Worm (Caenorhabditis elegans): Measurements from ENCODE around the gene snx-6.

Gene snx-6

ce11 chrV:17918726-17919125 is 61.2 kb downstream of the snx-6 start, which contains the start of gene C06H5.8:
TSS of gene C06H5.8 (plus strand) at chrV:17919026.
- TF ChIP-seq nhr-12 (tag; optimal IDR thresholded peaks at IDR 0.05) (no peak), fkh-10 (GFP tag; optimal IDR thresholded peaks at IDR 0.05) (no peak), nhr-77 (tag; optimal IDR thresholded peaks at IDR 0.05) (no peak), daf-12 (tag; optimal IDR thresholded peaks at IDR 0.05) (no peak)

All from whole organism, L3 larva.